Fruit fly (Drosophila melanogaster): ENCODE measurements around the gene CG10669.

DNA sequence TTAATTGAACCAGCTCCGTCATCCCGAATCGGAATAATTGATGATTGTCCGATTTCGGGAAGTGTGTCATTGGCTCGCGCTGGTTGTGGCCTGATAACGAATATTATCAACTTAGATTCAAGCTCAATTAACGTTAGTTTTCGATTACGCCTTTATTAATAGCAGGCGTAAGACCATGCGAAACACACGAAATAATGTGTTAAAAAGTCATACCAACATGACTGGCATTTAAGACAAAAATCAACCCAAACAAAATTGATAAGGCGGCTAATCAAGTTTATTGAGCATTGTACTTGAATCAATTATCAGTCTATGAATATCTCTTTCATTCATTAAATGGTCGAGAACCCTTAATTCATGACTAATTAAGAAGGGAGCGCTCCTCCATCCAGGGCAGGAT lies 25.9 kb downstream of the CG10669 start:
- no peak for TF ChIP-seq D1 (tag; optimal IDR thresholded peaks at IDR 0.05)
- TF ChIP-seq CG9948 (tag; optimal IDR thresholded peaks at IDR 0.05) = no peak
- no peak for TF ChIP-seq CG17806 (tag; optimal IDR thresholded peaks at IDR 0.05)
- TF ChIP-seq Pif1B (GFP tag; optimal IDR thresholded peaks at IDR 0.05) = no peak
- no peak for TF ChIP-seq gl (tag; optimal IDR thresholded peaks at IDR 0.05)
- no peak for TF ChIP-seq CG34367 (tag; optimal IDR thresholded peaks at IDR 0.05)
- TF ChIP-seq CG14655 (GFP tag; optimal IDR thresholded peaks at IDR 0.05) = no peak
- no peak for TF ChIP-seq fd96Ca (GFP tag; IDR thresholded peaks at IDR 0.05)
- no peak for TF ChIP-seq Pif1A (GFP tag; optimal IDR thresholded peaks at IDR 0.05)
- no peak for TF ChIP-seq CG32121 (GFP tag; IDR thresholded peaks at IDR 0.05)
- no peak for TF ChIP-seq CG10348 (GFP tag; IDR thresholded peaks at IDR 0.05)

All from whole organism, pupa.